Fruit fly (Drosophila melanogaster) whole organism, adult: ENCODE results near the gene Datp.

Experiments used
- CG33017 ChIP-seq: fragments of 200-800 bp; sonication (Bioruptor generic); optimal IDR thresholded peaks from 2 replicates; lab custom pipeline; 2018; ENCODE audit warnings: missing biosample characterization, mild to moderate bottlenecking, missing genetic modification characterization, moderate library complexity
- bab1 ChIP-seq: fragments of 200-800 bp; sonication (Bioruptor generic); optimal IDR thresholded peaks from 3 replicates; lab custom pipeline; 2019; ENCODE audit warnings: missing biosample characterization, mild to moderate bottlenecking, missing genetic modification characterization, moderate library complexity

DNA sequence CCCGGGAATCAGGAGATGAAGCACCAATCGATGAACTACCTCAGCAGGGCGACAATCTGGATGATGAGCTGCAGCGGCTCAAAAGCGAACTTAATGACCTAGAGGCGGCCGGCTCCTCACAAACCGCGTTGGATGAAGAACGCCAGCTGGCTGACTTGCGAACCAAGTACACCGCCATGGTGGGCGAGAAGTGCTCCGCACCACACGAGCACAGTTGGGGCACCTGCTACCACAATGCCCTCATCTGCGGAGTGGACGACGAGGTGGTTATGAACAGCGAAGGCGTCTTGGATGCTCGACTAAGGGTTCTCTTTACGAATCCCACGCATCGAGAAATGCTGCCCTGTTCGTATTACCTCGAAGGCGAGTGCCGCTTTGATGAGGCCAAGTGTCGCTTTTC lies 16.1 kb upstream of the Datp start:
- TF ChIP-seq CG33017 (tag; lab: Kevin White, UChicago) (no peak), bab1 (no peak)
